Worm (Caenorhabditis elegans) whole organism, young adult: ENCODE results near the gene vha-15.

Experiments
- ama-1 ChIP-seq, 3 experiments: fragments of 150-350 bp in 1 of 3; sonication (generic microtip) in 2 of 3; optimal IDR thresholded peaks; 2 replicates each; lab custom pipeline; 2014 to 2018; ENCODE audit warnings: missing biosample characterization in 2 of 3, missing genetic modification characterization in 2 of 3, missing genetic modification reagents in 2 of 3
- bed-1 ChIP-seq: fragments of 200-800 bp; sonication (Bioruptor generic); IDR thresholded peaks from 2 replicates; pipeline ENCODE4 v1.3.6; 2022; ENCODE audit warnings: missing genetic modification reagents, missing genetic modification characterization, missing compliant biosample characterization
- ccch-3 ChIP-seq: fragments of 200-800 bp; sonication (Bioruptor generic); optimal IDR thresholded peaks from 2 replicates; lab custom pipeline; 2018; ENCODE audit warnings: mild to moderate bottlenecking, missing genetic modification characterization, missing compliant biosample characterization
- egl-18 ChIP-seq: fragments of 200-800 bp; sonication (Bioruptor generic); IDR thresholded peaks from 2 replicates; pipeline ENCODE4 v1.3.6; 2022; ENCODE audit warnings: missing genetic modification reagents, missing genetic modification characterization, missing compliant biosample characterization
- ekl-4 ChIP-seq: fragments of 200-800 bp; sonication (Bioruptor generic); IDR thresholded peaks from 2 replicates; pipeline ENCODE4 v1.3.6; 2022; ENCODE audit warnings: missing genetic modification reagents, missing genetic modification characterization, missing compliant biosample characterization
- hlh-12 ChIP-seq: sonication (generic microtip); optimal IDR thresholded peaks from 2 replicates; lab custom pipeline; 2016; ENCODE audit warnings: missing genetic modification characterization, missing compliant biosample characterization
- lsy-27 ChIP-seq: sonication (generic microtip); optimal IDR thresholded peaks from 2 replicates; lab custom pipeline; 2017; ENCODE audit warnings: missing genetic modification characterization, mild to moderate bottlenecking, missing compliant biosample characterization, antibody characterized with exemption, missing genotype, borderline replicate concordance; ENCODE audit not compliant: insufficient read depth
- nfya-1 ChIP-seq: sonication (generic microtip); optimal IDR thresholded peaks from 2 replicates; lab custom pipeline; 2017; ENCODE audit warnings: antibody characterized with exemption, missing compliant biosample characterization, missing genetic modification characterization, borderline replicate concordance; ENCODE audit not compliant: insufficient read depth
- nhr-80 ChIP-seq: sonication (generic microtip); optimal IDR thresholded peaks from 2 replicates; lab custom pipeline; 2016; ENCODE audit warnings: missing genetic modification characterization, missing compliant biosample characterization
- pbrm-1 ChIP-seq: fragments of 200-800 bp; sonication (Bioruptor generic); IDR thresholded peaks from 2 replicates; pipeline ENCODE4 v1.3.6; 2022; ENCODE audit warnings: missing genetic modification reagents, missing genetic modification characterization, missing compliant biosample characterization
- sea-2 ChIP-seq: fragments of 200-800 bp; sonication (Bioruptor generic); IDR thresholded peaks from 2 replicates; pipeline ENCODE4 v1.3.6; 2022; ENCODE audit warnings: missing genetic modification characterization, missing compliant biosample characterization
- snpc-1.1 ChIP-seq: sonication (generic microtip); optimal IDR thresholded peaks from 2 replicates; lab custom pipeline; 2017; ENCODE audit warnings: missing genetic modification characterization, mild to moderate bottlenecking, missing compliant biosample characterization, antibody characterized with exemption, moderate library complexity, missing genotype, missing genetic modification reagents; ENCODE audit not compliant: insufficient read depth
- snpc-4 ChIP-seq, 5 experiments: fragments of 150-350 bp in 1 of 5; sonication (generic microtip) in 4 of 5; optimal IDR thresholded peaks; 2 replicates each; lab custom pipeline; 2014 to 2018; ENCODE audit warnings: missing genetic modification characterization in 5 of 5, missing biosample characterization in 3 of 5, antibody characterized with exemption in 2 of 5, mild to moderate bottlenecking in 2 of 5, missing compliant biosample characterization in 2 of 5, missing genotype in 2 of 5, moderate library complexity in 2 of 5, missing genetic modification reagents in 1 of 5

DNA sequence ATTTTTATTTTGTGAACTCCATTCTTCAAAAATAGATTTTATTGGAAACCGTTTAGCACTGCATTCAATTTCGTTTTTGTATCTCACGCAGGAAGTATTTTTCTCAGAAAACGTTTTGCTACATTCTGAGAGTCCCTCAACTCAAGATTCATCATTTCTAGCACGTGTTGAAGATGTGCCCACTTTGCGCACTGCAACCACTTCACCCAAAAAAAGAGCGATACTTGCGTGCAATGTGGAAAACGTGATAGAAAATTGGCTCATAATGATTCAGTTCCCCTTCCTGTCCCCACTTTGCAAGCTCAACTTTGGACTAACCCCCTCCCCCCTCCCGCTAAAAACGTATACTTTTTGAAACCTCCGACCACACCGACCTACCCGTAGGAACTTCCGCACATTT is 27.4 kb downstream of the vha-15 start:
- no peak for TF ChIP-seq egl-18 (GFP tag; lab: Robert Waterston, UW)
- no peak for TF ChIP-seq bed-1
- TF ChIP-seq ccch-3 (GFP tag; lab: Kevin White, UChicago), result no peak
- TF ChIP-seq snpc-1.1 (tag; lab: Kevin White, UChicago), result no peak
- no peak for TF ChIP-seq lsy-27
- TF ChIP-seq sea-2 (GFP tag; lab: Robert Waterston, UW), result no peak
- TF ChIP-seq ekl-4 (GFP tag; lab: Robert Waterston, UW), result no peak
- TF ChIP-seq ama-1 (optimal IDR thresholded peaks at IDR 0.05; lab: Kevin White, UChicago), result no peak
- no peak for TF ChIP-seq ama-1 (GFP tag; optimal IDR thresholded peaks at IDR 0.05; lab: Kevin White, UChicago)
- no peak for TF ChIP-seq pbrm-1 (GFP tag; lab: Robert Waterston, UW)
- no peak for TF ChIP-seq snpc-4 (GFP tag; optimal IDR thresholded peaks at IDR 0.05; lab: Kevin White, UChicago)
- TF ChIP-seq snpc-4 (tag; optimal IDR thresholded peaks at IDR 0.05; lab: Kevin White, UChicago), result no peak
- no peak for TF ChIP-seq nhr-80
- no peak for TF ChIP-seq hlh-12 (tag; lab: Kevin White, UChicago)
- TF ChIP-seq nfya-1 (tag; lab: Kevin White, UChicago), result no peak
